Fruit fly (Drosophila melanogaster) whole organism, wandering third instar larva: ENCODE measurements around the gene CG7443.

ENCODE experiments used
- Abd-B ChIP-seq: fragments of >200 bp; optimal IDR thresholded peaks from 2 replicates; lab custom pipeline; 2017; ENCODE audit warnings: missing biosample characterization, missing genetic modification characterization
- Hnf4 ChIP-seq: fragments of 200-800 bp; sonication (Bioruptor generic); optimal IDR thresholded peaks from 2 replicates; lab custom pipeline; 2016; ENCODE audit warnings: missing biosample characterization, mild to moderate bottlenecking, missing genetic modification characterization
- Hr83 ChIP-seq: fragments of 200-300 bp; sonication (Bioruptor generic); optimal IDR thresholded peaks from 2 replicates; lab custom pipeline; 2016; ENCODE audit warnings: missing biosample characterization, mild to moderate bottlenecking, missing genetic modification characterization, moderate library complexity; ENCODE audit not compliant: poor library complexity, severe bottlenecking
- Jra ChIP-seq: sonication (Bioruptor generic); optimal IDR thresholded peaks from 2 replicates; lab custom pipeline; 2016; ENCODE audit warnings: missing biosample characterization, missing genetic modification characterization
- Mio ChIP-seq: sonication (Bioruptor generic); optimal IDR thresholded peaks from 2 replicates; lab custom pipeline; 2016; ENCODE audit warnings: missing biosample characterization, missing genetic modification characterization
- OdsH ChIP-seq: fragments of 200-800 bp; sonication (Bioruptor generic); optimal IDR thresholded peaks from 2 replicates; lab custom pipeline; 2016; ENCODE audit warnings: missing biosample characterization, mild to moderate bottlenecking, missing genetic modification characterization
- tai ChIP-seq: sonication (Bioruptor generic); optimal IDR thresholded peaks from 2 replicates; lab custom pipeline; 2016; ENCODE audit warnings: missing biosample characterization, missing genetic modification characterization
- usp ChIP-seq: fragments of >200 bp; optimal IDR thresholded peaks from 2 replicates; lab custom pipeline; 2017; ENCODE audit warnings: missing biosample characterization, missing genetic modification characterization

- no peak for TF ChIP-seq Hnf4 (GFP tag; lab: Kevin White, UChicago)
- no peak for TF ChIP-seq Jra (GFP tag; lab: Kevin White, UChicago)
- no peak for TF ChIP-seq usp (GFP tag; lab: Kevin White, UChicago)
- TF ChIP-seq Hr83 = no peak
- TF ChIP-seq tai (GFP tag; lab: Kevin White, UChicago) = no peak
- no peak for TF ChIP-seq OdsH
- TF ChIP-seq Mio (GFP tag; lab: Kevin White, UChicago) = no peak
- TF ChIP-seq Abd-B (GFP tag; lab: Kevin White, UChicago) = no peak
Measured at dm6 chr3R:8344174-8344573, 20.1 kb downstream of the CG7443 start, which contains the start of gene DppIII.
